Worm (Caenorhabditis elegans): ENCODE results near the gene Y49E10.18.

DNA sequence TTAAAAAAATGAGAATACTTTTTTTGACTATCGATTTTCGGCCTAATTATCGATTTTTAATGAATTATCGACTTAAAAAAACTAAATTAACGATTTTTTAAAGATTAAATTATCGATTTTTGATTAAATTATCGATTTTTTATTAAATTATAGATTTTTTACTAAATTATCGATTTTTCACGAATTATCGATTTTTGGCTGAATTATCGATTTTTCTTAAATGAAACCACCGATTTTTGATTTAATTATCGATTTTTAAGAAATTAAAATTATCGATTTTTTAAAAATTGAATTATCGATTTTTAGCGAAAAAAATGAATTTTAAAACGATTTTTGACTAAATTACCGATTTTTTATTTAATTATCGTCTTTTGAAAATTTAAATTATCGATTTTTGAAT lies 34.2 kb downstream of the Y49E10.18 start:
- TF ChIP-seq W03F9.2 (tag; optimal IDR thresholded peaks at IDR 0.05) (no peak), him-1 (tag; optimal IDR thresholded peaks at IDR 0.05) (no peak)
